Fruit fly (Drosophila melanogaster): ENCODE data around the gene CG17738.

Gene CG17738

dm6 chr3R:12270590-12270989, at the start of gene CG17738:
CG17738 (plus strand) TSS chr3R:12270890.
- TF ChIP-seq insv (optimal IDR thresholded peaks at IDR 0.05) (no peak), h (optimal IDR thresholded peaks at IDR 0.05) (no peak), psq (optimal IDR thresholded peaks at IDR 0.05) (no peak)

- no peak for TF ChIP-seq Myc (optimal IDR thresholded peaks at IDR 0.05)
Observed at dm6 chr3R:12221366-12221916, 49.2 kb upstream of the CG17738 start, which contains the start of gene CG4860. CG4860 (minus strand) TSS chr3R:12221464.

dm6 chr3R:12222093-12222492, 48.6 kb upstream of the CG17738 start, which contains the start of gene Rsbp15:
Rsbp15 (plus strand) TSS chr3R:12222387.
- no peak for TF ChIP-seq Myc (optimal IDR thresholded peaks at IDR 0.05)
- TF ChIP-seq Sin3A (optimal IDR thresholded peaks at IDR 0.05) = no peak
- no peak for TF ChIP-seq ttk (optimal IDR thresholded peaks at IDR 0.05)
- no peak for TF ChIP-seq insv (optimal IDR thresholded peaks at IDR 0.05)
- no peak for TF ChIP-seq h (optimal IDR thresholded peaks at IDR 0.05)
- no peak for TF ChIP-seq psq (optimal IDR thresholded peaks at IDR 0.05)

- no peak for TF ChIP-seq insv (optimal IDR thresholded peaks at IDR 0.05)
- TF ChIP-seq Myc (optimal IDR thresholded peaks at IDR 0.05) = no peak
Observed at dm6 chr3R:12224919-12225318, 45.8 kb upstream of the CG17738 start, which contains the start of gene CG17404. CG17404 (minus strand) TSS chr3R:12225019.

dm6 chr3R:12226239-12226638, 44.5 kb upstream of the CG17738 start, which contains the start of gene CG12256:
CG12256 (minus strand) TSS chr3R:12226339.
- TF ChIP-seq psq (optimal IDR thresholded peaks at IDR 0.05) (no peak), Myc (optimal IDR thresholded peaks at IDR 0.05) (no peak), insv (optimal IDR thresholded peaks at IDR 0.05) (no peak), h (optimal IDR thresholded peaks at IDR 0.05) (no peak), Sin3A (optimal IDR thresholded peaks at IDR 0.05) (no peak), ttk (optimal IDR thresholded peaks at IDR 0.05) (no peak)

dm6 chr3R:12229113-12229512, 41.6 kb upstream of the CG17738 start, which contains the start of gene CG3916:
CG3916 (plus strand) TSS chr3R:12229413.
- TF ChIP-seq psq (optimal IDR thresholded peaks at IDR 0.05) (no peak), ttk (optimal IDR thresholded peaks at IDR 0.05) (no peak), Myc (optimal IDR thresholded peaks at IDR 0.05) (no peak), insv (optimal IDR thresholded peaks at IDR 0.05) (no peak), Sin3A (optimal IDR thresholded peaks at IDR 0.05) (no peak), h (optimal IDR thresholded peaks at IDR 0.05) (no peak)

dm6 chr3R:12232629-12233028, 38.1 kb upstream of the CG17738 start, which contains the start of gene Pglym87:
Pglym87 (minus strand) TSS chr3R:12232729.
- TF ChIP-seq Sin3A (optimal IDR thresholded peaks at IDR 0.05) (no peak), Myc (optimal IDR thresholded peaks at IDR 0.05) (no peak), h (optimal IDR thresholded peaks at IDR 0.05) (no peak), psq (optimal IDR thresholded peaks at IDR 0.05) (no peak), insv (optimal IDR thresholded peaks at IDR 0.05) (no peak), ttk (optimal IDR thresholded peaks at IDR 0.05) (no peak)

dm6 chr3R:12234584-12234983, 36.1 kb upstream of the CG17738 start, which contains the start of gene Cyp313a5:
Cyp313a5 (minus strand) TSS chr3R:12234684.
- TF ChIP-seq ttk (optimal IDR thresholded peaks at IDR 0.05) (no peak), psq (optimal IDR thresholded peaks at IDR 0.05) (no peak), Sin3A (optimal IDR thresholded peaks at IDR 0.05) (no peak), insv (optimal IDR thresholded peaks at IDR 0.05) (no peak), Myc (optimal IDR thresholded peaks at IDR 0.05) (no peak), h (optimal IDR thresholded peaks at IDR 0.05) (no peak)

dm6 chr3R:12236804-12237203, 33.9 kb upstream of the CG17738 start, which contains the start of gene Cyp313a2:
Cyp313a2 (minus strand) TSS chr3R:12236904.
- TF ChIP-seq h (optimal IDR thresholded peaks at IDR 0.05) (no peak), Myc (optimal IDR thresholded peaks at IDR 0.05) (no peak), insv (optimal IDR thresholded peaks at IDR 0.05) (no peak), ttk (optimal IDR thresholded peaks at IDR 0.05) (no peak), psq (optimal IDR thresholded peaks at IDR 0.05) (no peak), Sin3A (optimal IDR thresholded peaks at IDR 0.05) (no peak)

- TF ChIP-seq insv (optimal IDR thresholded peaks at IDR 0.05) (no peak), Sin3A (optimal IDR thresholded peaks at IDR 0.05) (no peak), h (optimal IDR thresholded peaks at IDR 0.05) (no peak), Myc (optimal IDR thresholded peaks at IDR 0.05) (no peak), psq (optimal IDR thresholded peaks at IDR 0.05) (no peak), ttk (optimal IDR thresholded peaks at IDR 0.05) (no peak)
Observed at dm6 chr3R:12239166-12239565, 31.5 kb upstream of the CG17738 start, which contains the start of gene Cyp313a3. Cyp313a3 (minus strand) TSS chr3R:12239266.

dm6 chr3R:12244468-12245060, 26.1 kb upstream of the CG17738 start:
- TF ChIP-seq ttk (optimal IDR thresholded peaks at IDR 0.05) (no peak), Sin3A (optimal IDR thresholded peaks at IDR 0.05) (no peak), h (optimal IDR thresholded peaks at IDR 0.05) (no peak), psq (optimal IDR thresholded peaks at IDR 0.05) (no peak), Myc (optimal IDR thresholded peaks at IDR 0.05) (no peak), insv (optimal IDR thresholded peaks at IDR 0.05) (no peak)

- TF ChIP-seq ttk (optimal IDR thresholded peaks at IDR 0.05) = no peak
- TF ChIP-seq insv (optimal IDR thresholded peaks at IDR 0.05) = no peak
- TF ChIP-seq psq (optimal IDR thresholded peaks at IDR 0.05) = no peak
- TF ChIP-seq h (optimal IDR thresholded peaks at IDR 0.05) = no peak
- no peak for TF ChIP-seq Sin3A (optimal IDR thresholded peaks at IDR 0.05)
- no peak for TF ChIP-seq Myc (optimal IDR thresholded peaks at IDR 0.05)
Observed at dm6 chr3R:12248243-12248642, 22.4 kb upstream of the CG17738 start.

- no peak for TF ChIP-seq insv (optimal IDR thresholded peaks at IDR 0.05)
- TF ChIP-seq Sin3A (optimal IDR thresholded peaks at IDR 0.05) = no peak
- no peak for TF ChIP-seq h (optimal IDR thresholded peaks at IDR 0.05)
- TF ChIP-seq ttk (optimal IDR thresholded peaks at IDR 0.05) = no peak
- TF ChIP-seq Myc (optimal IDR thresholded peaks at IDR 0.05) = no peak
- no peak for TF ChIP-seq psq (optimal IDR thresholded peaks at IDR 0.05)
Observed at dm6 chr3R:12250204-12250603, 20.5 kb upstream of the CG17738 start.
